Worm (Caenorhabditis elegans) whole organism, mixed stage, embryonic: ENCODE measurements around the gene msp-78.

ENCODE experiments used
- M03D4.4 ChIP-seq: sonication (generic microtip); optimal IDR thresholded peaks from 2 replicates; lab custom pipeline; 2017; ENCODE audit warnings: mild to moderate bottlenecking, missing genetic modification characterization, missing compliant biosample characterization
- bed-3 ChIP-seq: fragments of 200-800 bp; sonication (Bioruptor generic); optimal IDR thresholded peaks from 3 replicates; lab custom pipeline; 2018; ENCODE audit warnings: mild to moderate bottlenecking, missing genetic modification characterization, moderate library complexity, missing compliant biosample characterization
- blmp-1 ChIP-seq: fragments of 150-350 bp; optimal IDR thresholded peaks from 2 replicates; lab custom pipeline; 2014; ENCODE audit warnings: missing biosample characterization, missing genetic modification characterization
- ceh-39 ChIP-seq: fragments of 150-350 bp; optimal IDR thresholded peaks from 2 replicates; lab custom pipeline; 2014; ENCODE audit warnings: missing biosample characterization, missing genetic modification characterization
- ceh-43 ChIP-seq: fragments of 200-800 bp; sonication (Bioruptor generic); optimal IDR thresholded peaks from 2 replicates; lab custom pipeline; 2018; ENCODE audit warnings: mild to moderate bottlenecking, missing genetic modification characterization, moderate library complexity, missing compliant biosample characterization
- ceh-83 ChIP-seq: fragments of 200-800 bp; sonication (Bioruptor generic); optimal IDR thresholded peaks from 2 replicates; lab custom pipeline; 2018; ENCODE audit warnings: mild to moderate bottlenecking, missing genetic modification characterization, missing compliant biosample characterization
- cnd-1 ChIP-seq: fragments of 200-800 bp; sonication (Bioruptor generic); optimal IDR thresholded peaks from 2 replicates; lab custom pipeline; 2018; ENCODE audit warnings: mild to moderate bottlenecking, missing genetic modification characterization, missing compliant biosample characterization
- drap-1 ChIP-seq: fragments of 200-800 bp; sonication (Bioruptor generic); optimal IDR thresholded peaks from 3 replicates; lab custom pipeline; 2018; ENCODE audit warnings: mild to moderate bottlenecking, missing genetic modification characterization, missing compliant biosample characterization
- elt-1 ChIP-seq: sonication (generic microtip); optimal IDR thresholded peaks from 2 replicates; lab custom pipeline; 2017; ENCODE audit warnings: missing genetic modification characterization, mild to moderate bottlenecking, missing compliant biosample characterization, antibody characterized with exemption, moderate library complexity, borderline replicate concordance; ENCODE audit not compliant: insufficient read depth
- elt-3 ChIP-seq: fragments of 150-350 bp; optimal IDR thresholded peaks from 2 replicates; lab custom pipeline; 2014; ENCODE audit warnings: missing biosample characterization, missing genetic modification characterization
- flh-1 ChIP-seq: fragments of 200-800 bp; sonication (Bioruptor generic); optimal IDR thresholded peaks from 2 replicates; lab custom pipeline; 2018; ENCODE audit warnings: mild to moderate bottlenecking, missing genetic modification characterization, moderate library complexity, missing compliant biosample characterization
- ham-2 ChIP-seq: fragments of 200-800 bp; sonication (Bioruptor generic); optimal IDR thresholded peaks from 2 replicates; lab custom pipeline; 2018; ENCODE audit warnings: mild to moderate bottlenecking, missing genetic modification characterization, missing compliant biosample characterization
- hlh-1 ChIP-seq: fragments of 150-350 bp; optimal IDR thresholded peaks from 2 replicates; lab custom pipeline; 2014; ENCODE audit warnings: missing biosample characterization, missing genetic modification reagents, missing genetic modification characterization
- lin-13 ChIP-seq: fragments of 150-350 bp; optimal IDR thresholded peaks from 2 replicates; lab custom pipeline; 2014; ENCODE audit warnings: missing biosample characterization, missing genetic modification characterization
- lin-32 ChIP-seq: fragments of 200-800 bp; sonication (Bioruptor generic); optimal IDR thresholded peaks from 2 replicates; lab custom pipeline; 2018; ENCODE audit warnings: mild to moderate bottlenecking, missing genetic modification characterization, missing compliant biosample characterization
- lsy-2 ChIP-seq: fragments of 150-350 bp; optimal IDR thresholded peaks from 2 replicates; lab custom pipeline; 2014; ENCODE audit warnings: missing biosample characterization, missing genetic modification characterization
- mab-5 ChIP-seq: fragments of 150-350 bp; optimal IDR thresholded peaks from 2 replicates; lab custom pipeline; 2014; ENCODE audit warnings: missing biosample characterization, missing genetic modification characterization
- mep-1 ChIP-seq: fragments of 150-350 bp; optimal IDR thresholded peaks from 2 replicates; lab custom pipeline; 2017; ENCODE audit warnings: missing biosample characterization, missing genetic modification reagents, missing genetic modification characterization, inconsistent platforms
- mls-2 ChIP-seq: sonication (generic microtip); optimal IDR thresholded peaks from 2 replicates; lab custom pipeline; 2016; ENCODE audit warnings: mild to moderate bottlenecking, missing genetic modification characterization, moderate library complexity, missing compliant biosample characterization
- nhr-2 ChIP-seq: fragments of 150-350 bp; optimal IDR thresholded peaks from 2 replicates; lab custom pipeline; 2014; ENCODE audit warnings: missing biosample characterization, missing genetic modification characterization
- nhr-237 ChIP-seq: fragments of 150-350 bp; optimal IDR thresholded peaks from 2 replicates; lab custom pipeline; 2014; ENCODE audit warnings: missing biosample characterization, missing genetic modification characterization
- nhr-28 ChIP-seq: fragments of 150-350 bp; optimal IDR thresholded peaks from 2 replicates; lab custom pipeline; 2014; ENCODE audit warnings: missing biosample characterization, missing genetic modification characterization
- pha-4 ChIP-seq: fragments of 150-350 bp; optimal IDR thresholded peaks from 2 replicates; lab custom pipeline; 2018; ENCODE audit warnings: missing biosample characterization, missing genetic modification reagents, missing genetic modification characterization
- sem-2 ChIP-seq: fragments of 200-800 bp; sonication (Bioruptor generic); optimal IDR thresholded peaks from 2 replicates; lab custom pipeline; 2018; ENCODE audit warnings: mild to moderate bottlenecking, missing genetic modification characterization, missing compliant biosample characterization
- sptf-1 ChIP-seq: sonication (generic microtip); optimal IDR thresholded peaks from 2 replicates; lab custom pipeline; 2017; ENCODE audit warnings: mild to moderate bottlenecking, missing genetic modification characterization, moderate library complexity, missing compliant biosample characterization
- tbx-8 ChIP-seq: fragments of 200-800 bp; sonication (Bioruptor generic); optimal IDR thresholded peaks from 2 replicates; lab custom pipeline; 2018; ENCODE audit warnings: mild to moderate bottlenecking, missing genetic modification characterization, moderate library complexity, missing compliant biosample characterization
- unc-120 ChIP-seq: sonication (generic microtip); optimal IDR thresholded peaks from 2 replicates; lab custom pipeline; 2017; ENCODE audit warnings: missing genetic modification characterization, missing compliant biosample characterization; ENCODE audit not compliant: poor library complexity, severe bottlenecking
- unc-39 ChIP-seq: fragments of 150-350 bp; optimal IDR thresholded peaks from 2 replicates; lab custom pipeline; 2014; ENCODE audit warnings: missing biosample characterization, missing genetic modification characterization
- unc-62 ChIP-seq: fragments of 150-350 bp; optimal IDR thresholded peaks from 2 replicates; lab custom pipeline; 2014; ENCODE audit warnings: missing biosample characterization, missing genetic modification reagents, missing genetic modification characterization
- ztf-11 ChIP-seq: fragments of 150-350 bp; optimal IDR thresholded peaks from 2 replicates; lab custom pipeline; 2014; ENCODE audit warnings: missing biosample characterization, missing genetic modification characterization

msp-78 gene

ce11 chrIV:9744905-9745304 is 24.9 kb upstream of the msp-78 start, which contains the start of gene C28D4.4:
Gene C28D4.4, minus strand, starts transcription at chrIV:9745005.
- TF ChIP-seq lin-13 (tag; lab: Kevin White, UChicago): no peak
- TF ChIP-seq hlh-1 (tag; lab: Kevin White, UChicago): no peak
- TF ChIP-seq elt-1 (tag; lab: Kevin White, UChicago): no peak
- TF ChIP-seq flh-1 (GFP tag; lab: Kevin White, UChicago): no peak

DNA sequence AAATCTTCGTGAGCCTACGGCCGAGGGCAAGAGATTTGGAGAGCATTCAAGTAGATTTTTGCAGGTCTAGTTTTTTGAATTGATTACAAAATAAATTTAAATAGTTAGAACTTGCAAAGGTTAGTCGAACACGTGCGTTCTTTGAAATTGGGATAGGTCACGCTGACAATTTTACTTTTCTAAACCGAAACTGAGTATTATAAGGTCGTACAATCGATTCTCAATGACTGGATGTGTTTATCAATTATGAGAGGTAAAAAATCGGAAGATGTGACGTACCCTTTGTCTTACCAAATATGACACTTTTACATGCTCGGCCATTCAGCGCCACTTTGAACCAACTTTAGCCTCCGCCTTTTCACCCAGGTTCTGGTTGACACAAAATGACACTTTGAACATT is 23.1 kb upstream of the msp-78 start, which contains the start of gene C28D4.5:
C28D4.5 (minus strand) TSS at position 101 of the 400 bp plus-strand sequence.
- TF ChIP-seq mls-2: no peak
- TF ChIP-seq ham-2 (GFP tag; lab: Kevin White, UChicago): no peak
- no peak for TF ChIP-seq ceh-83 (GFP tag; lab: Kevin White, UChicago)
- no peak for TF ChIP-seq pha-4 (tag; lab: Kevin White, UChicago)
- no peak for TF ChIP-seq ztf-11 (tag; lab: Kevin White, UChicago)
- TF ChIP-seq mep-1: no peak
- no peak for TF ChIP-seq elt-3 (tag; lab: Kevin White, UChicago)
- TF ChIP-seq M03D4.4 (tag; lab: Kevin White, UChicago): no peak
- TF ChIP-seq nhr-237: no peak
- no peak for TF ChIP-seq ceh-39
- no peak for TF ChIP-seq cnd-1

DNA sequence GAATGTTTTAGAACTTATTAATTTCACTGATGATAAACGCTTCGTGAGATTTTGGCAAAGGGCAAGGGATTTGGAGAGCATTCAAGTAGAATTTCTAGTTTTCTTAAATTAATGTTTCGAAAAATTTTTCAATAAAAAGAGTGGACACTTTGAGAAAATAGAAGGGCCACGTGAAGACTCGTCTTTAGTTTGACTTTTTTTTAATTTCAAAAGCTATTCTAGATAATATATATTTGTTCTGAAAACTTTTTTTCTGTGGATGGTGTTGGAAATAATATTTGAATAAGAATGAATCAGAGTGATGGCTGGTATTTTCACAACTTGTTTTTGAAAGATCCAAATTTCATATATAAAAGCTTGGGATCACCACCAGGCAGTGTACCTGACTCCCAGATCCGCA is 21.5 kb upstream of the msp-78 start, which contains the start of gene C28D4.8:
C28D4.8 (minus strand) TSS at position 101 of the 400 bp plus-strand sequence.
- TF ChIP-seq cnd-1: no peak
- TF ChIP-seq ceh-83 (GFP tag; lab: Kevin White, UChicago): no peak
- TF ChIP-seq sem-2: no peak
- TF ChIP-seq lin-32 (GFP tag; lab: Kevin White, UChicago): no peak
- TF ChIP-seq unc-120: no peak
- TF ChIP-seq ztf-11 (tag; lab: Kevin White, UChicago): no peak
- no peak for TF ChIP-seq drap-1
- no peak for TF ChIP-seq pha-4 (tag; lab: Kevin White, UChicago)
- TF ChIP-seq blmp-1 (tag; lab: Kevin White, UChicago): no peak
- TF ChIP-seq lsy-2: no peak
- no peak for TF ChIP-seq sptf-1 (tag; lab: Kevin White, UChicago)
- no peak for TF ChIP-seq M03D4.4 (tag; lab: Kevin White, UChicago)
- TF ChIP-seq lin-13 (tag; lab: Kevin White, UChicago): no peak
- no peak for TF ChIP-seq ceh-43 (GFP tag; lab: Kevin White, UChicago)
- no peak for TF ChIP-seq tbx-8
- TF ChIP-seq nhr-237: no peak

ce11 chrIV:9755713-9756112 is 14.1 kb upstream of the msp-78 start:
- TF ChIP-seq hlh-1 (tag; lab: Kevin White, UChicago) (no peak), bed-3 (GFP tag; lab: Kevin White, UChicago) (no peak), sptf-1 (tag; lab: Kevin White, UChicago) (no peak), unc-39 (tag; lab: Kevin White, UChicago) (no peak), unc-62 (no peak), nhr-28 (no peak), pha-4 (tag; lab: Kevin White, UChicago) (no peak)

DNA sequence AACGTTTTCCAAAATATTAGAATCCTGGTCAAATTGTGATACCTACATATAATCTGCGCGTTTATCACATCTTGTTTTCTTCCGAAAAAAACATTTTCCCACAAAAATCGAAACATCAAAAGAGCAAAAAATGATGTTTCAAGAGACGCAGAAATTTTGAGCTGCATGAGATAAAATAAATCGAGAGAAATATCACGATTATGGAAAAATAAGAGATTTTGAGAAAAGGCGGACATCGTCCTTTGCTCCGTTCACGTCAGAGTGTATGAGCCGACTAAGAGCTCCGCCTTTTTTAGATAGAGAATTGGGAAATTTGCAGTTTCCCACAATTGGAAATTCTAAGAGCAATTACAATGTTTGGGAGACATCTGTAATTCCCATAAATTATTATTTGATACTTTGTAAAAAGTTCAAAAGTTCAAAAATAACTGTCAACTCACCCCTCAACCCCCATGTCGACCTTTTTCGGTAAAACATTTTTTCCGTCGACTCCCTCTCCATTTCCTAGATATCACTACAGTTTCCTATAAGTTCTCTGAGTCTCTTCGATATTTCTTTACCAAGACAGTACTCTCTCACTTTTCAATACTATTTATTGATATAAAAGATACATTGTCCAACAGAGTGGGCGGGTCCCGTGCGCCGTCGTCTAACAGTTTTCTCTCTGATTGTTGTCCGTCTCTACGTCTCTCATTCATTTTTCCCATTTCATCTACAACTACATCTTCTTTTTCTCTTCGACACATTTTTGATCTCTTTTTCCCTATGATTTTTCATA is 13.0 kb upstream of the msp-78 start:
- TF ChIP-seq nhr-237 (no peak), nhr-2 (tag; lab: Kevin White, UChicago) (no peak), unc-62 (no peak), drap-1 (no peak), unc-39 (tag; lab: Kevin White, UChicago) (no peak), ztf-11 (tag; lab: Kevin White, UChicago) (no peak), pha-4 (tag; lab: Kevin White, UChicago) (no peak), hlh-1 (tag; lab: Kevin White, UChicago) (no peak), cnd-1 (no peak), ceh-83 (GFP tag; lab: Kevin White, UChicago) (no peak), elt-1 (tag; lab: Kevin White, UChicago) (no peak), lin-13 (tag; lab: Kevin White, UChicago) (no peak), mab-5 (tag; lab: Kevin White, UChicago) (no peak)
- TF ChIP-seq, all 35 proteins: peak for 0
